Fruit fly (Drosophila melanogaster) whole organism, wandering third instar larva: Measurements from ENCODE around the gene Pph13.

Experiments used
- Abd-B ChIP-seq: fragments of >200 bp; optimal IDR thresholded peaks from 2 replicates; lab custom pipeline; 2017; ENCODE audit warnings: missing biosample characterization, missing genetic modification characterization
- CG32264 ChIP-seq: fragments of 200-800 bp; sonication (Bioruptor generic); optimal IDR thresholded peaks from 2 replicates; lab custom pipeline; 2016; ENCODE audit warnings: missing biosample characterization, missing genetic modification characterization
- CG9705 ChIP-seq: fragments of 200-800 bp; sonication (Bioruptor generic); optimal IDR thresholded peaks from 2 replicates; lab custom pipeline; 2018; ENCODE audit warnings: missing biosample characterization, mild to moderate bottlenecking, missing genetic modification characterization
- CrebA ChIP-seq: fragments of 200-800 bp; sonication (Bioruptor generic); optimal IDR thresholded peaks from 2 replicates; lab custom pipeline; 2016; ENCODE audit warnings: missing biosample characterization, mild to moderate bottlenecking, missing genetic modification characterization, borderline replicate concordance
- Dfd ChIP-seq: fragments of >200 bp; optimal IDR thresholded peaks from 2 replicates; lab custom pipeline; 2017; ENCODE audit warnings: missing biosample characterization, missing genetic modification characterization
- Dif ChIP-seq: fragments of 200-275, 200-300 bp; sonication (Bioruptor generic); optimal IDR thresholded peaks from 2 replicates; lab custom pipeline; 2018; ENCODE audit warnings: missing biosample characterization, missing genetic modification characterization; ENCODE audit not compliant: partially characterized antibody
- GATAd ChIP-seq: sonication (Bioruptor generic); optimal IDR thresholded peaks from 2 replicates; lab custom pipeline; 2016; ENCODE audit warnings: missing biosample characterization, missing genetic modification characterization
- HLH106 ChIP-seq: fragments of 200-800 bp; optimal IDR thresholded peaks from 3 replicates; lab custom pipeline; 2019; ENCODE audit warnings: missing biosample characterization, mild to moderate bottlenecking, missing genetic modification characterization, moderate library complexity
- Hnf4 ChIP-seq: fragments of 200-800 bp; sonication (Bioruptor generic); optimal IDR thresholded peaks from 2 replicates; lab custom pipeline; 2016; ENCODE audit warnings: missing biosample characterization, mild to moderate bottlenecking, missing genetic modification characterization
- Hr83 ChIP-seq: fragments of 200-300 bp; sonication (Bioruptor generic); optimal IDR thresholded peaks from 2 replicates; lab custom pipeline; 2016; ENCODE audit warnings: missing biosample characterization, mild to moderate bottlenecking, missing genetic modification characterization, moderate library complexity; ENCODE audit not compliant: poor library complexity, severe bottlenecking
- Jra ChIP-seq: sonication (Bioruptor generic); optimal IDR thresholded peaks from 2 replicates; lab custom pipeline; 2016; ENCODE audit warnings: missing biosample characterization, missing genetic modification characterization
- Myc ChIP-seq: fragments of >200 bp; optimal IDR thresholded peaks from 2 replicates; lab custom pipeline; 2017
- N ChIP-seq: fragments of >200 bp; optimal IDR thresholded peaks from 2 replicates; lab custom pipeline; 2018; ENCODE audit warnings: missing biosample characterization, missing external identifiers, missing genetic modification characterization
- OdsH ChIP-seq: fragments of 200-800 bp; sonication (Bioruptor generic); optimal IDR thresholded peaks from 2 replicates; lab custom pipeline; 2016; ENCODE audit warnings: missing biosample characterization, mild to moderate bottlenecking, missing genetic modification characterization
- Rel ChIP-seq, 2 experiments: fragments of 200-800 bp; sonication (Bioruptor generic) in 1 of 2; optimal IDR thresholded peaks; 2 replicates in 1 of 2; 3 replicates in 1 of 2; lab custom pipeline; 2016 to 2019; ENCODE audit warnings: mild to moderate bottlenecking in 2 of 2, missing biosample characterization in 2 of 2, missing genetic modification characterization in 2 of 2, moderate library complexity in 1 of 2
- Sp1 ChIP-seq: fragments of 200-800 bp; sonication (Bioruptor generic); optimal IDR thresholded peaks from 3 replicates; lab custom pipeline; 2019; ENCODE audit warnings: missing biosample characterization, mild to moderate bottlenecking, missing genetic modification characterization, moderate library complexity
- br ChIP-seq: fragments of 200-800 bp; sonication (Bioruptor generic); optimal IDR thresholded peaks from 2 replicates; lab custom pipeline; 2016; ENCODE audit warnings: missing biosample characterization, missing genetic modification characterization
- brk ChIP-seq: fragments of 200-800 bp; sonication (Bioruptor generic); optimal IDR thresholded peaks from 2 replicates; lab custom pipeline; 2016; ENCODE audit warnings: missing biosample characterization, mild to moderate bottlenecking, missing genetic modification characterization
- dl ChIP-seq, 2 experiments: fragments of 175-275, 200-275 bp in 1 of 2; fragments of 200-275 bp in 1 of 2; sonication (Bioruptor generic); optimal IDR thresholded peaks; lab custom pipeline; 2018; ENCODE audit warnings: mild to moderate bottlenecking in 2 of 2, missing biosample characterization in 2 of 2, missing genetic modification characterization in 2 of 2, moderate library complexity in 2 of 2; ENCODE audit not compliant: partially characterized antibody in 2 of 2, insufficient read depth in 1 of 2
- dmrt93B ChIP-seq: fragments of 200-800 bp; sonication (Bioruptor generic); optimal IDR thresholded peaks from 2 replicates; lab custom pipeline; 2018; ENCODE audit warnings: missing biosample characterization, mild to moderate bottlenecking, missing genetic modification characterization
- dsf ChIP-seq: sonication (Bioruptor generic); optimal IDR thresholded peaks from 2 replicates; lab custom pipeline; 2016; ENCODE audit warnings: missing biosample characterization, missing genetic modification characterization, borderline replicate concordance
- ey ChIP-seq: fragments of 200-800 bp; sonication (Bioruptor generic); optimal IDR thresholded peaks from 2 replicates; lab custom pipeline; 2016; ENCODE audit warnings: missing biosample characterization, missing genetic modification characterization
- foxo ChIP-seq, 2 experiments: fragments of 200-800 bp; sonication (Bioruptor generic); optimal IDR thresholded peaks; 2 replicates in 1 of 2; 3 replicates in 1 of 2; lab custom pipeline; 2016 to 2017; ENCODE audit warnings: missing biosample characterization in 2 of 2, missing genetic modification characterization in 2 of 2
- fru ChIP-seq: fragments of 200-800 bp; sonication (Bioruptor generic); optimal IDR thresholded peaks from 3 replicates; lab custom pipeline; 2016; ENCODE audit warnings: missing biosample characterization, mild to moderate bottlenecking, missing genetic modification characterization
- h ChIP-seq: fragments of 200-800 bp; sonication (Bioruptor generic); optimal IDR thresholded peaks from 3 replicates; lab custom pipeline; 2016; ENCODE audit warnings: missing biosample characterization, mild to moderate bottlenecking, missing genetic modification characterization
- jim ChIP-seq: fragments of 175-275, 200-325 bp; sonication (Bioruptor generic); optimal IDR thresholded peaks from 2 replicates; lab custom pipeline; 2016; ENCODE audit warnings: missing biosample characterization, mild to moderate bottlenecking, missing genetic modification characterization
- pan ChIP-seq: fragments of >200 bp; optimal IDR thresholded peaks from 2 replicates; lab custom pipeline; 2017
- psq ChIP-seq: fragments of 200-800 bp; sonication (Bioruptor generic); optimal IDR thresholded peaks from 3 replicates; lab custom pipeline; 2017; ENCODE audit warnings: missing biosample characterization, mild to moderate bottlenecking, missing genetic modification characterization, moderate library complexity
- rgr ChIP-seq: fragments of 200-800 bp; sonication (Bioruptor generic); optimal IDR thresholded peaks from 3 replicates; lab custom pipeline; 2016; ENCODE audit warnings: missing biosample characterization, mild to moderate bottlenecking, missing genetic modification characterization
- sage ChIP-seq: fragments of 200-800 bp; sonication (Bioruptor generic); optimal IDR thresholded peaks from 2 replicates; lab custom pipeline; 2016; ENCODE audit warnings: missing biosample characterization, mild to moderate bottlenecking, missing genetic modification characterization
- sv ChIP-seq: fragments of 200-800 bp; sonication (Bioruptor generic); optimal IDR thresholded peaks from 3 replicates; lab custom pipeline; 2016; ENCODE audit warnings: missing biosample characterization, missing genetic modification characterization
- tai ChIP-seq: sonication (Bioruptor generic); optimal IDR thresholded peaks from 2 replicates; lab custom pipeline; 2016; ENCODE audit warnings: missing biosample characterization, missing genetic modification characterization
- usp ChIP-seq: fragments of >200 bp; optimal IDR thresholded peaks from 2 replicates; lab custom pipeline; 2017; ENCODE audit warnings: missing biosample characterization, missing genetic modification characterization
- woc ChIP-seq: sonication (Bioruptor generic); optimal IDR thresholded peaks from 2 replicates; lab custom pipeline; 2016; ENCODE audit warnings: missing biosample characterization, mild to moderate bottlenecking, missing genetic modification characterization

The Pph13 gene

DNA sequence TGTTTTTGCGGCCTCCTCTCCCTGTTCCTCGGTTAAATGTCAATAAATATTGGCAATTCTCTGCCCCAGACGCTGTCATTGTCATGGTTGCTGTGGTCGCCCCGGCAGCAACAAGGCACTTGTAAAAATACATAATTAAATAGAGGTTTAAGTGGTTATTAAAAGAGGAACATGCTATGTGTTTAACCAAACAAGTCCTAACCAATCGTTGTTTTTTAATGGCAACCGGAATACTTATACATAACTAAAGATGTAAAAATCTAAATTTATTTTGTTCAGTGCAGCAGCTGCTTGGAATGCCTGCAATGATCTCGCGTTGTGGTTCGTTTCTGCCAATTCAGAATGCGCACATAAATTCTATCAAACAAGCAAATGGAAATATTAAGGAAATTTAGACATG is 29.7 kb downstream of the Pph13 start:
- TF ChIP-seq br (GFP tag; lab: Kevin White, UChicago) (peak; percentile 7), Rel (GFP tag; optimal IDR thresholded peaks at IDR 0.05; lab: Kevin White, UChicago) (no peak), Rel (tag; optimal IDR thresholded peaks at IDR 0.05; lab: Kevin White, UChicago) (no peak), Hnf4 (GFP tag; lab: Kevin White, UChicago) (no peak), sage (no peak), foxo (GFP tag; optimal IDR thresholded peaks at IDR 0.05; lab: Kevin White, UChicago) (peak in 1 of 2 experiments; percentile 9), N (no peak), jim (no peak), CrebA (GFP tag; lab: Kevin White, UChicago) (no peak), GATAd (GFP tag; lab: Kevin White, UChicago) (no peak), Abd-B (no peak), h (GFP tag; lab: Kevin White, UChicago) (peak; percentile 39), ey (peak; percentile 19), Sp1 (no peak), pan (lab: Kevin White, UChicago) (no peak), brk (GFP tag; lab: Kevin White, UChicago) (no peak), OdsH (GFP tag; lab: Kevin White, UChicago) (no peak), dsf (GFP tag; lab: Kevin White, UChicago) (no peak), dmrt93B (no peak), CG32264 (GFP tag; lab: Kevin White, UChicago) (no peak), Hr83 (no peak), psq (GFP tag; lab: Kevin White, UChicago) (no peak), usp (GFP tag; lab: Kevin White, UChicago) (no peak), Dfd (GFP tag; lab: Kevin White, UChicago) (no peak), rgr (GFP tag; lab: Kevin White, UChicago) (peak; percentile 6), woc (GFP tag; lab: Kevin White, UChicago) (peak; percentile 10), CG9705 (GFP tag; lab: Kevin White, UChicago) (no peak), dl (GFP tag; optimal IDR thresholded peaks at IDR 0.05; lab: Kevin White, UChicago; ENCODE audit: insufficient read depth in 1 of 2, partially characterized antibody in 2 of 2) (no peak), HLH106 (tag; lab: Kevin White, UChicago) (no peak), fru (GFP tag; lab: Kevin White, UChicago) (peak; percentile 35), Dif (GFP tag; lab: Kevin White, UChicago) (no peak), tai (GFP tag; lab: Kevin White, UChicago) (no peak), sv (no peak)
- TF ChIP-seq, all 38 proteins: peak for 7

DNA sequence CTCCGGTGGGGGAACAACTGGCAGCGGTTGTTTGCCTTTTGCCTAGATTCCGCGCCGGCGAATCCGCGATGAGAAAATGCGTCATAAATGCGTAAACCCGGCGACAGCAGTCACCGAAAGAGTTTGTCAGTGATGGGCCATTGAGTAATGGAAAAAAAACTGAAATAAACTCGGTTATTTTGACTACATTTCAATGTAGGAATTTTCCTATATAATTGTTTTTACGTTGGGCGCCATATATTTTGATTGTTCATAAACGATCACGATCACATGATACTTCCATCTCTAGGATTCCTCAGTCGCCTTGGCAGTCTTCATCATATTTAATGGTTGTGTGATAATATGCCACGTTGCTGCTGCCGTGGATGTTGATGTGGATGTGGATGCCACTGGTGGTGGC is 30.9 kb downstream of the Pph13 start:
- no peak for TF ChIP-seq CG32264 (GFP tag; lab: Kevin White, UChicago)
- TF ChIP-seq brk (GFP tag; lab: Kevin White, UChicago), result no peak
- TF ChIP-seq sage, result no peak

DNA sequence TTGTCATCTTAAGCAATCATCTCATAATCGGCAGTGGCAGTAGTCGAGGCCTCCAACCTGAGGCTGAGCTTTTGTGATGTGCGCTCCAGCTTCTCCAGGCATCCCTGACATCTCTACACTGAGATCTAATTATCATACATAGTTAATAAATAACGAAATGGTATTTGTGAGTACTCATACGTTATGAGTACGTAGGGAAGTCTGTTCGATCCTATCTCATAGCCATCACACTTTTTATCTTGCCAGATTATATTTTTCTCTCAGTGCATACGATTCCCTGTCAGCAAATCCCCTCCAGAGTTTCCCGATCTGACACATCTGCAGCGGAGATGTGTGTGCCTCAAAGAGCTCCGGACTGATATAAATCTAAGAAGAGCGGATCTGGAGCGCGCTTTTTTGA is 32.2 kb downstream of the Pph13 start:
- peak; percentile 12 for TF ChIP-seq h (GFP tag; lab: Kevin White, UChicago)
- peak in 1 of 2 experiments; percentile 19 for TF ChIP-seq foxo (GFP tag; optimal IDR thresholded peaks at IDR 0.05; lab: Kevin White, UChicago)
- no peak for TF ChIP-seq Dfd (GFP tag; lab: Kevin White, UChicago)

DNA sequence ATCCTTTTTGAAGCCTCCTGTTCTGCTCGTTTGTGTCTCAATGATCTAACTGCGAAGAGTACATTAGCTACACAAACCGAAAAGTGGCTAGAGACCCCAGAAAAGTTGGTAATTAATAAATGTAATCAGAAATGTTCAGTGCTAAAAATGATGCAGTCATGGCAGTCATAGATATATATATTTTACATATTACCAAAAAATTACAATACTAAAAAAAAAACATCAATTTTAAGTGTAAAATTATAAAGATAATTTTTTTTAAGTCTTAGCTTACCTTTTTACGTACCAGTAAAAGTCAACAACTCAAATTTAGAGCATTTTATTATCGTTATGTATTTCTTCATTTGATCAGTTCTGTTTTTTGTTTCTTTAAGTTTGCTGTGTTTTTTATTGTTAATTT is 35.5 kb downstream of the Pph13 start:
- no peak for TF ChIP-seq CG32264 (GFP tag; lab: Kevin White, UChicago)
- no peak for TF ChIP-seq Dif (GFP tag; lab: Kevin White, UChicago)
- no peak for TF ChIP-seq CrebA (GFP tag; lab: Kevin White, UChicago)
- no peak for TF ChIP-seq dmrt93B
- no peak for TF ChIP-seq Jra (GFP tag; lab: Kevin White, UChicago)
- no peak for TF ChIP-seq psq (GFP tag; lab: Kevin White, UChicago)
- TF ChIP-seq h (GFP tag; lab: Kevin White, UChicago), result no peak
- no peak for TF ChIP-seq Myc (lab: Kevin White, UChicago)
- no peak for TF ChIP-seq N
- TF ChIP-seq woc (GFP tag; lab: Kevin White, UChicago), result no peak
- TF ChIP-seq HLH106 (tag; lab: Kevin White, UChicago), result peak; percentile 4
- TF ChIP-seq fru (GFP tag; lab: Kevin White, UChicago), result no peak
- no peak for TF ChIP-seq tai (GFP tag; lab: Kevin White, UChicago)
- peak; percentile 7 for TF ChIP-seq Sp1
- TF ChIP-seq CG9705 (GFP tag; lab: Kevin White, UChicago), result no peak
- TF ChIP-seq brk (GFP tag; lab: Kevin White, UChicago), result no peak
